Fruit fly (Drosophila melanogaster): ENCODE results near the gene rho.

Gene rho

DNA sequence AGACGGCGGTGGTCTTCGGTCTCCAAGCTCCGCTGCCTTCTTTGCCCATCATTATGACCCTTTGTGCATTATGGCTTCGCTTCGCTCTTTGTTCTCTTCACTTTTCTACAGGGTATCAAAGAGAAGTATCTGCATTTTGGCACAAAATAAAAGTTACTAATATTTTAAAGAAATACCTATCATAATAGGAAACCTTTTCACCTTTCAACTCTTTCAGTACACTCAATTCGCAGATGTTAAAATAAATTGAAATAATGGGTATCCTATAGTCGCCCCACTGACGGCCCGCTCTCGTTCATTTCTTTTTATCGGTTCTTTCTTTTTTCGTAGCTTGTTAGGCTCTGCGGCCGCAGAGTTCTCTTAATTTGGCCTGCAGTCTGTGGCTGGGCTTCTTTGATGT is 20.7 kb upstream of the rho start (continued):
- TF ChIP-seq Blimp-1 (GFP tag; optimal IDR thresholded peaks at IDR 0.05) (peak; percentile 93), fd64A (GFP tag; optimal IDR thresholded peaks at IDR 0.05) (peak; percentile 76), gem (tag; optimal IDR thresholded peaks at IDR 0.05) (peak; percentile 90), Dll (GFP tag; IDR thresholded peaks at IDR 0.05; ENCODE audit: partially characterized antibody) (no peak), Aef1 (GFP tag; IDR thresholded peaks at IDR 0.05) (peak; percentile 28; the same call in 1 of the 3 replicates), toy (GFP tag; IDR thresholded peaks at IDR 0.05) (no peak), crp (GFP tag; optimal IDR thresholded peaks at IDR 0.05) (peak in 1 of 2 experiments; percentile 13), CG2875 (GFP tag; optimal IDR thresholded peaks at IDR 0.05) (peak; percentile 78), Ravus (GFP tag; IDR thresholded peaks at IDR 0.05) (peak; percentile 12; the same call in 1 of the 2 replicates), Stat92E (GFP tag; optimal IDR thresholded peaks at IDR 0.05) (peak in 1 of 3 experiments; percentile 91), Hr3 (GFP tag; optimal IDR thresholded peaks at IDR 0.05) (peak; percentile 82), CG11560 (tag; IDR thresholded peaks at IDR 0.05) (no peak), CoRest (tag; optimal IDR thresholded peaks at IDR 0.05) (peak; percentile 90), dimm (GFP tag; IDR thresholded peaks at IDR 0.05) (peak; percentile 78), ken (GFP tag; IDR thresholded peaks at IDR 0.05) (peak; percentile 83), CG3065 (GFP tag; optimal IDR thresholded peaks at IDR 0.05) (peak; percentile 75), Asciz (GFP tag; optimal IDR thresholded peaks at IDR 0.05) (peak; percentile 83), CG12391 (tag; optimal IDR thresholded peaks at IDR 0.05) (peak; percentile 93), CG17568 (GFP tag; optimal IDR thresholded peaks at IDR 0.05) (peak; percentile 75), Doc2 (GFP tag; IDR thresholded peaks at IDR 0.05) (no peak), salm (tag; optimal IDR thresholded peaks at IDR 0.05) (peak; percentile 77), NC2α (GFP tag; optimal IDR thresholded peaks at IDR 0.05) (peak; percentile 80), CG9609 (GFP tag; optimal IDR thresholded peaks at IDR 0.05) (peak; percentile 57), Hr51 (GFP tag; optimal IDR thresholded peaks at IDR 0.05) (peak; percentile 32 to 39), CG33557 (GFP tag; optimal IDR thresholded peaks at IDR 0.05) (peak; percentile 97), CG8944 (GFP tag; optimal IDR thresholded peaks at IDR 0.05) (peak; percentile 74), CG3163 (GFP tag; optimal IDR thresholded peaks at IDR 0.05) (peak; percentile 66), Lim3 (GFP tag; IDR thresholded peaks at IDR 0.05) (peak; percentile 14; the same call in 1 of the 2 replicates), eyg (GFP tag; optimal IDR thresholded peaks at IDR 0.05) (peak; percentile 36), PHDP (tag; optimal IDR thresholded peaks at IDR 0.05) (peak; percentile 85), oc (tag; optimal IDR thresholded peaks at IDR 0.05) (peak; percentile 87), crc (GFP tag; optimal IDR thresholded peaks at IDR 0.05) (peak; percentile 26), phol (tag; optimal IDR thresholded peaks at IDR 0.05) (peak; percentile 90), az2 (GFP tag; optimal IDR thresholded peaks at IDR 0.05) (peak; percentile 93), gsb (GFP tag; IDR thresholded peaks at IDR 0.05) (peak; percentile 69), ab (GFP tag; optimal IDR thresholded peaks at IDR 0.05) (peak; percentile 70), CG18599 (GFP tag; optimal IDR thresholded peaks at IDR 0.05) (peak; percentile 45), CG10979 (tag; optimal IDR thresholded peaks at IDR 0.05) (peak; percentile 96), CG10209 (GFP tag; optimal IDR thresholded peaks at IDR 0.05) (peak; percentile 79), knrl (GFP tag; IDR thresholded peaks at IDR 0.05; ENCODE audit: partially characterized antibody) (no peak), bowl (GFP tag; IDR thresholded peaks at IDR 0.05) (no peak), Rfx (GFP tag; IDR thresholded peaks at IDR 0.05) (peak; percentile 52), nom (GFP tag; optimal IDR thresholded peaks at IDR 0.05) (peak; percentile 29), CG10462 (GFP tag; optimal IDR thresholded peaks at IDR 0.05) (peak; percentile 80), CG6683 (GFP tag; optimal IDR thresholded peaks at IDR 0.05) (no peak), Hand (GFP tag; optimal IDR thresholded peaks at IDR 0.05) (no peak), Dref (GFP tag; IDR thresholded peaks at IDR 0.05) (no peak), Max (GFP tag; optimal IDR thresholded peaks at IDR 0.05) (peak; percentile 73), Nf-YA (GFP tag; IDR thresholded peaks at IDR 0.05) (peak; percentile 70), CG8765 (GFP tag; IDR thresholded peaks at IDR 0.05) (peak; percentile 90)
